Fruit fly (Drosophila melanogaster) whole organism, embryonic: ENCODE results near the gene CG1273.

Experiments used
- Abd-B ChIP-seq: fragments of 200-800 bp; sonication (Bioruptor generic); optimal IDR thresholded peaks from 2 replicates; lab custom pipeline; 2018; ENCODE audit warnings: missing biosample characterization, mild to moderate bottlenecking, missing genetic modification characterization, moderate library complexity
- Aef1 ChIP-seq: fragments of 200-800 bp; sonication (Bioruptor generic); IDR thresholded peaks from 3 replicates; pipeline ENCODE4 v1.3.6; 2022; ENCODE audit warnings: missing biosample characterization, missing genetic modification characterization
- CG1024 ChIP-seq: fragments of 200-800 bp; sonication (Bioruptor generic); IDR thresholded peaks from 2 replicates; pipeline ENCODE4 v1.3.6; 2022; ENCODE audit warnings: missing biosample characterization, missing genetic modification characterization
- CG12104 ChIP-seq: fragments of 200-800 bp; sonication (Bioruptor generic); optimal IDR thresholded peaks from 3 replicates; lab custom pipeline; 2016; ENCODE audit warnings: missing biosample characterization, missing genetic modification characterization
- CG13123 ChIP-seq: fragments of 200-800 bp; sonication (Bioruptor generic); optimal IDR thresholded peaks from 2 replicates; lab custom pipeline; 2016; ENCODE audit warnings: missing biosample characterization, missing genetic modification characterization
- CG14441 ChIP-seq: fragments of 200-800 bp; sonication (Bioruptor generic); IDR thresholded peaks from 2 replicates; pipeline ENCODE4 v1.3.6; 2022; ENCODE audit warnings: missing biosample characterization, missing genetic modification characterization
- CG14710 ChIP-seq: fragments of 200-800 bp; sonication (Bioruptor generic); optimal IDR thresholded peaks from 3 replicates; lab custom pipeline; 2019; ENCODE audit warnings: missing biosample characterization, mild to moderate bottlenecking, missing genetic modification characterization, moderate library complexity
- CG1529 ChIP-seq: fragments of 200-800 bp; sonication (Bioruptor generic); optimal IDR thresholded peaks from 3 replicates; lab custom pipeline; 2018; ENCODE audit warnings: missing biosample characterization, missing genetic modification characterization
- CG1647 ChIP-seq: fragments of 200-800 bp; sonication (Bioruptor generic); optimal IDR thresholded peaks from 3 replicates; lab custom pipeline; 2016; ENCODE audit warnings: missing biosample characterization, missing genetic modification characterization
- CG16863 ChIP-seq: fragments of 200-800 bp; sonication (Bioruptor generic); optimal IDR thresholded peaks from 3 replicates; lab custom pipeline; 2016; ENCODE audit warnings: missing biosample characterization, missing genetic modification characterization
- CG30020 ChIP-seq: fragments of 200-800 bp; optimal IDR thresholded peaks from 2 replicates; lab custom pipeline; 2019; ENCODE audit warnings: missing biosample characterization, mild to moderate bottlenecking, missing genetic modification characterization, moderate library complexity
- CG33213 ChIP-seq: fragments of 200-800 bp; sonication (Bioruptor generic); optimal IDR thresholded peaks from 3 replicates; lab custom pipeline; 2016; ENCODE audit warnings: missing biosample characterization, missing genetic modification characterization
- CG6272 ChIP-seq: fragments of 200-800 bp; sonication (Bioruptor generic); IDR thresholded peaks from 2 replicates; pipeline ENCODE4 v1.3.6; 2022; ENCODE audit warnings: missing biosample characterization, missing genetic modification characterization
- CG6765 ChIP-seq: fragments of 200-800 bp; sonication (Bioruptor generic); optimal IDR thresholded peaks from 3 replicates; lab custom pipeline; 2017; ENCODE audit warnings: missing biosample characterization, mild to moderate bottlenecking, missing genetic modification characterization
- CG7786 ChIP-seq: fragments of 200-800 bp; sonication (Bioruptor generic); optimal IDR thresholded peaks from 2 replicates; lab custom pipeline; 2016; ENCODE audit warnings: missing biosample characterization, missing genetic modification characterization
- CG8281 ChIP-seq: fragments of 200-800 bp; sonication (Bioruptor generic); optimal IDR thresholded peaks from 2 replicates; lab custom pipeline; 2018; ENCODE audit warnings: missing biosample characterization, mild to moderate bottlenecking, missing genetic modification characterization, moderate library complexity
- CG8359 ChIP-seq: fragments of 200-800 bp; sonication (Bioruptor generic); optimal IDR thresholded peaks from 2 replicates; lab custom pipeline; 2017; ENCODE audit warnings: missing biosample characterization, mild to moderate bottlenecking, missing genetic modification characterization, borderline replicate concordance
- CG9215 ChIP-seq: fragments of 200-800 bp; sonication (Bioruptor generic); IDR thresholded peaks from 2 replicates; pipeline ENCODE4 v1.3.6; 2022; ENCODE audit warnings: missing biosample characterization, missing genetic modification characterization
- CG9817 ChIP-seq: fragments of 200-800 bp; sonication (Bioruptor generic); optimal IDR thresholded peaks from 2 replicates; lab custom pipeline; 2018; ENCODE audit warnings: missing biosample characterization, mild to moderate bottlenecking, missing genetic modification characterization, moderate library complexity
- CHES-1-like ChIP-seq: fragments of 200-800 bp; sonication (Bioruptor generic); optimal IDR thresholded peaks from 2 replicates; lab custom pipeline; 2016; ENCODE audit warnings: missing biosample characterization, missing genetic modification characterization
- CoRest ChIP-seq: fragments of 200-800 bp; sonication (Bioruptor generic); optimal IDR thresholded peaks from 3 replicates; lab custom pipeline; 2018; ENCODE audit warnings: missing biosample characterization, mild to moderate bottlenecking, missing genetic modification characterization, moderate library complexity
- Dbx ChIP-seq: fragments of 200-800 bp; sonication (Bioruptor generic); IDR thresholded peaks from 3 replicates; pipeline ENCODE4 v1.3.6; 2022; ENCODE audit warnings: missing biosample characterization, missing genetic modification characterization
- Ets65A ChIP-seq: fragments of 200-800 bp; sonication (Bioruptor generic); peaks from one replicate; lab custom pipeline; 2016; ENCODE audit warnings: missing biosample characterization, missing genetic modification characterization
- HmgD ChIP-seq: fragments of 200-800 bp; sonication (Bioruptor generic); optimal IDR thresholded peaks from 3 replicates; lab custom pipeline; 2016; ENCODE audit warnings: missing biosample characterization, missing genetic modification characterization
- Hr51 ChIP-seq, 2 experiments: fragments of 200-800 bp; sonication (Bioruptor generic); optimal IDR thresholded peaks; 2 replicates in 1 of 2; 3 replicates in 1 of 2; lab custom pipeline; 2016 to 2018; ENCODE audit warnings: missing biosample characterization in 2 of 2, missing genetic modification characterization in 2 of 2, mild to moderate bottlenecking in 1 of 2, moderate library complexity in 1 of 2
- Lpt ChIP-seq: fragments of >200 bp; optimal IDR thresholded peaks from 2 replicates; lab custom pipeline; 2018; ENCODE audit warnings: missing biosample characterization, missing genetic modification characterization
- NC2α ChIP-seq: fragments of 200-800 bp; sonication (Bioruptor generic); optimal IDR thresholded peaks from 2 replicates; lab custom pipeline; 2016; ENCODE audit warnings: missing biosample characterization, missing genetic modification characterization
- Nf-YA ChIP-seq: fragments of 200-800 bp; sonication (Bioruptor generic); IDR thresholded peaks from 2 replicates; pipeline ENCODE4 v1.3.6; 2022; ENCODE audit warnings: missing biosample characterization, missing genetic modification characterization
- Ssrp ChIP-seq: fragments of 200-800 bp; sonication (Bioruptor generic); optimal IDR thresholded peaks from 2 replicates; lab custom pipeline; 2018; ENCODE audit warnings: missing biosample characterization, mild to moderate bottlenecking, missing genetic modification characterization, moderate library complexity
- Xbp1 ChIP-seq: fragments of 200-800 bp; sonication (Bioruptor generic); optimal IDR thresholded peaks from 3 replicates; lab custom pipeline; 2016; ENCODE audit warnings: missing biosample characterization, mild to moderate bottlenecking, missing genetic modification characterization
- Xrp1 ChIP-seq: fragments of 200-800 bp; sonication (Bioruptor generic); IDR thresholded peaks from 2 replicates; pipeline ENCODE4 v1.3.6; 2022; ENCODE audit warnings: missing biosample characterization, missing genetic modification characterization
- ase ChIP-seq: fragments of 200-800 bp; sonication (Bioruptor generic); IDR thresholded peaks from 3 replicates; pipeline ENCODE4 v1.3.6; 2022; ENCODE audit warnings: missing biosample characterization, missing genetic modification characterization
- ash1 ChIP-seq: fragments of 200-800 bp; sonication (Bioruptor generic); optimal IDR thresholded peaks from 2 replicates; lab custom pipeline; 2018; ENCODE audit warnings: missing biosample characterization, mild to moderate bottlenecking, missing genetic modification characterization
- bab2 ChIP-seq: fragments of 200-800 bp; sonication (Bioruptor generic); optimal IDR thresholded peaks from 2 replicates; lab custom pipeline; 2016; ENCODE audit warnings: missing biosample characterization, missing genetic modification characterization
- chif ChIP-seq, 2 experiments: fragments of 200-800 bp; sonication (Bioruptor generic); optimal IDR thresholded peaks; 3 replicates each; lab custom pipeline; 2016; ENCODE audit warnings: missing biosample characterization in 2 of 2, missing genetic modification characterization in 2 of 2
- cwo ChIP-seq: fragments of 200-800 bp; sonication (Bioruptor generic); optimal IDR thresholded peaks from 3 replicates; lab custom pipeline; 2017; ENCODE audit warnings: missing biosample characterization, missing genetic modification characterization, mild to moderate bottlenecking, moderate library complexity, missing genetic modification reagents
- en ChIP-seq: fragments of 200-800 bp; sonication (Bioruptor generic); optimal IDR thresholded peaks from 2 replicates; lab custom pipeline; 2016; ENCODE audit warnings: missing biosample characterization, missing genetic modification characterization
- lbe ChIP-seq: fragments of 200-800 bp; sonication (Bioruptor generic); optimal IDR thresholded peaks from 2 replicates; lab custom pipeline; 2016; ENCODE audit warnings: missing biosample characterization, mild to moderate bottlenecking, missing genetic modification characterization
- nau ChIP-seq: fragments of 200-800 bp; sonication (Bioruptor generic); optimal IDR thresholded peaks from 3 replicates; lab custom pipeline; 2017; ENCODE audit warnings: missing biosample characterization, mild to moderate bottlenecking, missing genetic modification characterization, missing genetic modification reagents
- otp ChIP-seq: fragments of 200-800 bp; sonication (Bioruptor generic); IDR thresholded peaks from 3 replicates; pipeline ENCODE4, ENCODE4 v1.3.6; 2022; ENCODE audit warnings: missing biosample characterization, missing genetic modification characterization
- pita ChIP-seq: fragments of 200-800 bp; sonication (Bioruptor generic); optimal IDR thresholded peaks from 2 replicates; lab custom pipeline; 2017; ENCODE audit warnings: missing biosample characterization, mild to moderate bottlenecking, missing genetic modification characterization
- prd ChIP-seq, 3 experiments: fragments of >200 bp in 2 of 3; fragments of 200-800 bp in 1 of 3; sonication (Bioruptor generic) in 1 of 3; optimal IDR thresholded peaks in 2 of 3; IDR thresholded peaks in 1 of 3; 2 replicates in 2 of 3; 3 replicates in 1 of 3; pipeline versions ENCODE4 v1.3.6 to Lab custom; 2017 to 2022; ENCODE audit warnings: missing biosample characterization in 1 of 3, missing genetic modification characterization in 1 of 3
- pzg ChIP-seq: fragments of 200-800 bp; sonication (Bioruptor generic); optimal IDR thresholded peaks from 3 replicates; lab custom pipeline; 2018; ENCODE audit warnings: missing biosample characterization, mild to moderate bottlenecking, missing genetic modification characterization, moderate library complexity
- ranshi ChIP-seq: fragments of 200-800 bp; sonication (Bioruptor generic); IDR thresholded peaks from 2 replicates; pipeline ENCODE4 v1.3.6; 2022; ENCODE audit warnings: missing biosample characterization, missing genetic modification characterization
- repo ChIP-seq: fragments of 200-800 bp; sonication (Bioruptor generic); optimal IDR thresholded peaks from 2 replicates; lab custom pipeline; 2016; ENCODE audit warnings: missing biosample characterization, missing genetic modification characterization
- sc ChIP-seq, 3 experiments: fragments of >200 bp in 2 of 3; fragments of 200-800 bp in 1 of 3; sonication (Bioruptor generic) in 1 of 3; optimal IDR thresholded peaks; 2 replicates in 2 of 3; 3 replicates in 1 of 3; lab custom pipeline; 2017; ENCODE audit warnings: mild to moderate bottlenecking in 1 of 3, missing biosample characterization in 1 of 3, missing genetic modification characterization in 1 of 3, missing genetic modification reagents in 1 of 3
- slou ChIP-seq: fragments of 200-800 bp; sonication (Bioruptor generic); optimal IDR thresholded peaks from 3 replicates; lab custom pipeline; 2016; ENCODE audit warnings: missing biosample characterization, missing genetic modification characterization
- sqz ChIP-seq: fragments of 200-800 bp; sonication (Bioruptor generic); optimal IDR thresholded peaks from 3 replicates; lab custom pipeline; 2018; ENCODE audit warnings: missing biosample characterization, mild to moderate bottlenecking, missing genetic modification characterization
- stc ChIP-seq: fragments of 200-800 bp; sonication (Bioruptor generic); IDR thresholded peaks from 2 replicates; pipeline ENCODE4 v1.3.6; 2022; ENCODE audit warnings: missing biosample characterization, missing genetic modification characterization
- toy ChIP-seq: fragments of 200-800 bp; sonication (Bioruptor generic); IDR thresholded peaks from 2 replicates; pipeline ENCODE4 v1.3.6; 2022; ENCODE audit warnings: missing biosample characterization, missing genetic modification characterization

The CG1273 gene

dm6 chr3L:4232724-4233367, 30.7 kb upstream of the CG1273 start (continued):
- TF ChIP-seq CHES-1-like (GFP tag; lab: Kevin White, UChicago) (no peak), CG1529 (GFP tag; lab: Kevin White, UChicago) (no peak), CG13123 (GFP tag; lab: Kevin White, UChicago) (no peak), CG14441 (GFP tag; lab: Robert Waterston, UW) (no peak), Dbx (no peak), pita (GFP tag; lab: Kevin White, UChicago) (no peak), Ets65A (GFP tag; lab: Kevin White, UChicago) (no peak), CoRest (peak; percentile 31), CG30020 (no peak), CG6765 (GFP tag; lab: Kevin White, UChicago) (no peak), HmgD (GFP tag; lab: Kevin White, UChicago) (no peak), ase (no peak), lbe (GFP tag; lab: Kevin White, UChicago) (no peak), otp (GFP tag; lab: Robert Waterston, UW) (no peak), CG33213 (GFP tag; lab: Kevin White, UChicago) (no peak), Nf-YA (GFP tag; lab: Robert Waterston, UW) (no peak), ranshi (GFP tag; lab: Robert Waterston, UW) (no peak), Lpt (GFP tag; lab: Kevin White, UChicago) (no peak), CG8281 (tag; lab: Kevin White, UChicago) (no peak), CG12104 (no peak), CG6272 (no peak), pzg (GFP tag; lab: Kevin White, UChicago) (no peak), CG1647 (GFP tag; lab: Kevin White, UChicago) (no peak), nau (GFP tag; lab: Kevin White, UChicago) (no peak), Xbp1 (GFP tag; lab: Kevin White, UChicago) (peak; percentile 6), en (no peak), CG9817 (tag; lab: Kevin White, UChicago) (peak; percentile 12), stc (GFP tag; lab: Robert Waterston, UW) (no peak), sqz (GFP tag; lab: Kevin White, UChicago) (no peak), NC2α (no peak), CG1024 (GFP tag; lab: Robert Waterston, UW) (no peak), CG9215 (GFP tag; lab: Robert Waterston, UW) (no peak), chif (GFP tag; optimal IDR thresholded peaks at IDR 0.05; lab: Kevin White, UChicago) (peak in 1 of 2 experiments; percentile 12), Abd-B (GFP tag; lab: Kevin White, UChicago) (no peak), CG7786 (GFP tag; lab: Kevin White, UChicago) (no peak), CG16863 (no peak), sc (optimal IDR thresholded peaks at IDR 0.05; lab: Kevin White, UChicago) (no peak), sc (GFP tag; optimal IDR thresholded peaks at IDR 0.05; lab: Kevin White, UChicago) (no peak), repo (GFP tag; lab: Kevin White, UChicago) (no peak), bab2 (GFP tag; lab: Kevin White, UChicago) (no peak), Aef1 (no peak), CG8359 (GFP tag; lab: Kevin White, UChicago) (no peak), Xrp1 (GFP tag; lab: Robert Waterston, UW) (no peak), CG14710 (tag; lab: Kevin White, UChicago) (peak; percentile 10), ash1 (GFP tag; lab: Kevin White, UChicago) (no peak), Hr51 (GFP tag; optimal IDR thresholded peaks at IDR 0.05; lab: Kevin White, UChicago) (peak in 1 of 2 experiments; percentile 14), prd (optimal IDR thresholded peaks at IDR 0.05; lab: Kevin White, UChicago) (no peak), prd (GFP tag; IDR thresholded peaks at IDR 0.05; lab: Robert Waterston, UW) (no peak), toy (GFP tag; lab: Robert Waterston, UW) (no peak), cwo (GFP tag; lab: Kevin White, UChicago) (no peak), Ssrp (tag; lab: Kevin White, UChicago) (peak; percentile 26), slou (GFP tag; lab: Kevin White, UChicago) (no peak)
